Worm (Caenorhabditis elegans) whole organism, mixed stage, embryonic: ENCODE measurements around the gene gst-20.

Experiments used
- M03D4.4 ChIP-seq: sonication (generic microtip); optimal IDR thresholded peaks from 2 replicates; lab custom pipeline; 2017; ENCODE audit warnings: mild to moderate bottlenecking, missing genetic modification characterization, missing compliant biosample characterization
- bed-3 ChIP-seq: fragments of 200-800 bp; sonication (Bioruptor generic); optimal IDR thresholded peaks from 3 replicates; lab custom pipeline; 2018; ENCODE audit warnings: mild to moderate bottlenecking, missing genetic modification characterization, moderate library complexity, missing compliant biosample characterization
- blmp-1 ChIP-seq: fragments of 150-350 bp; optimal IDR thresholded peaks from 2 replicates; lab custom pipeline; 2014; ENCODE audit warnings: missing biosample characterization, missing genetic modification characterization
- ceh-39 ChIP-seq: fragments of 150-350 bp; optimal IDR thresholded peaks from 2 replicates; lab custom pipeline; 2014; ENCODE audit warnings: missing biosample characterization, missing genetic modification characterization
- ceh-83 ChIP-seq: fragments of 200-800 bp; sonication (Bioruptor generic); optimal IDR thresholded peaks from 2 replicates; lab custom pipeline; 2018; ENCODE audit warnings: mild to moderate bottlenecking, missing genetic modification characterization, missing compliant biosample characterization
- ces-1 ChIP-seq: fragments of 150-350 bp; optimal IDR thresholded peaks from 2 replicates; lab custom pipeline; 2014; ENCODE audit warnings: missing biosample characterization, missing genetic modification reagents, missing genetic modification characterization
- cnd-1 ChIP-seq: fragments of 200-800 bp; sonication (Bioruptor generic); optimal IDR thresholded peaks from 2 replicates; lab custom pipeline; 2018; ENCODE audit warnings: mild to moderate bottlenecking, missing genetic modification characterization, missing compliant biosample characterization
- drap-1 ChIP-seq: fragments of 200-800 bp; sonication (Bioruptor generic); optimal IDR thresholded peaks from 3 replicates; lab custom pipeline; 2018; ENCODE audit warnings: mild to moderate bottlenecking, missing genetic modification characterization, missing compliant biosample characterization
- elt-3 ChIP-seq: fragments of 150-350 bp; optimal IDR thresholded peaks from 2 replicates; lab custom pipeline; 2014; ENCODE audit warnings: missing biosample characterization, missing genetic modification characterization
- flh-1 ChIP-seq: fragments of 200-800 bp; sonication (Bioruptor generic); optimal IDR thresholded peaks from 2 replicates; lab custom pipeline; 2018; ENCODE audit warnings: mild to moderate bottlenecking, missing genetic modification characterization, moderate library complexity, missing compliant biosample characterization
- ham-2 ChIP-seq: fragments of 200-800 bp; sonication (Bioruptor generic); optimal IDR thresholded peaks from 2 replicates; lab custom pipeline; 2018; ENCODE audit warnings: mild to moderate bottlenecking, missing genetic modification characterization, missing compliant biosample characterization
- hlh-1 ChIP-seq: fragments of 150-350 bp; optimal IDR thresholded peaks from 2 replicates; lab custom pipeline; 2014; ENCODE audit warnings: missing biosample characterization, missing genetic modification reagents, missing genetic modification characterization
- lin-13 ChIP-seq: fragments of 150-350 bp; optimal IDR thresholded peaks from 2 replicates; lab custom pipeline; 2014; ENCODE audit warnings: missing biosample characterization, missing genetic modification characterization
- lin-32 ChIP-seq: fragments of 200-800 bp; sonication (Bioruptor generic); optimal IDR thresholded peaks from 2 replicates; lab custom pipeline; 2018; ENCODE audit warnings: mild to moderate bottlenecking, missing genetic modification characterization, missing compliant biosample characterization
- lsy-2 ChIP-seq: fragments of 150-350 bp; optimal IDR thresholded peaks from 2 replicates; lab custom pipeline; 2014; ENCODE audit warnings: missing biosample characterization, missing genetic modification characterization
- mab-5 ChIP-seq: fragments of 150-350 bp; optimal IDR thresholded peaks from 2 replicates; lab custom pipeline; 2014; ENCODE audit warnings: missing biosample characterization, missing genetic modification characterization
- mep-1 ChIP-seq: fragments of 150-350 bp; optimal IDR thresholded peaks from 2 replicates; lab custom pipeline; 2017; ENCODE audit warnings: missing biosample characterization, missing genetic modification reagents, missing genetic modification characterization, inconsistent platforms
- mls-2 ChIP-seq: sonication (generic microtip); optimal IDR thresholded peaks from 2 replicates; lab custom pipeline; 2016; ENCODE audit warnings: mild to moderate bottlenecking, missing genetic modification characterization, moderate library complexity, missing compliant biosample characterization
- nhr-12 ChIP-seq: fragments of 150-350 bp; optimal IDR thresholded peaks from 2 replicates; lab custom pipeline; 2014; ENCODE audit warnings: missing biosample characterization, missing genetic modification characterization
- nhr-2 ChIP-seq: fragments of 150-350 bp; optimal IDR thresholded peaks from 2 replicates; lab custom pipeline; 2014; ENCODE audit warnings: missing biosample characterization, missing genetic modification characterization
- nhr-237 ChIP-seq: fragments of 150-350 bp; optimal IDR thresholded peaks from 2 replicates; lab custom pipeline; 2014; ENCODE audit warnings: missing biosample characterization, missing genetic modification characterization
- nhr-28 ChIP-seq: fragments of 150-350 bp; optimal IDR thresholded peaks from 2 replicates; lab custom pipeline; 2014; ENCODE audit warnings: missing biosample characterization, missing genetic modification characterization
- pha-4 ChIP-seq: fragments of 150-350 bp; optimal IDR thresholded peaks from 2 replicates; lab custom pipeline; 2018; ENCODE audit warnings: missing biosample characterization, missing genetic modification reagents, missing genetic modification characterization
- sem-2 ChIP-seq: fragments of 200-800 bp; sonication (Bioruptor generic); optimal IDR thresholded peaks from 2 replicates; lab custom pipeline; 2018; ENCODE audit warnings: mild to moderate bottlenecking, missing genetic modification characterization, missing compliant biosample characterization
- sptf-1 ChIP-seq: sonication (generic microtip); optimal IDR thresholded peaks from 2 replicates; lab custom pipeline; 2017; ENCODE audit warnings: mild to moderate bottlenecking, missing genetic modification characterization, moderate library complexity, missing compliant biosample characterization
- tbx-8 ChIP-seq: fragments of 200-800 bp; sonication (Bioruptor generic); optimal IDR thresholded peaks from 2 replicates; lab custom pipeline; 2018; ENCODE audit warnings: mild to moderate bottlenecking, missing genetic modification characterization, moderate library complexity, missing compliant biosample characterization
- unc-120 ChIP-seq: sonication (generic microtip); optimal IDR thresholded peaks from 2 replicates; lab custom pipeline; 2017; ENCODE audit warnings: missing genetic modification characterization, missing compliant biosample characterization; ENCODE audit not compliant: poor library complexity, severe bottlenecking
- unc-39 ChIP-seq: fragments of 150-350 bp; optimal IDR thresholded peaks from 2 replicates; lab custom pipeline; 2014; ENCODE audit warnings: missing biosample characterization, missing genetic modification characterization
- unc-62 ChIP-seq: fragments of 150-350 bp; optimal IDR thresholded peaks from 2 replicates; lab custom pipeline; 2014; ENCODE audit warnings: missing biosample characterization, missing genetic modification reagents, missing genetic modification characterization
- zip-8 ChIP-seq: fragments of 150-350 bp; optimal IDR thresholded peaks from 2 replicates; lab custom pipeline; 2014; ENCODE audit warnings: missing biosample characterization, missing genetic modification characterization
- ztf-11 ChIP-seq: fragments of 150-350 bp; optimal IDR thresholded peaks from 2 replicates; lab custom pipeline; 2014; ENCODE audit warnings: missing biosample characterization, missing genetic modification characterization

gst-20 gene

DNA sequence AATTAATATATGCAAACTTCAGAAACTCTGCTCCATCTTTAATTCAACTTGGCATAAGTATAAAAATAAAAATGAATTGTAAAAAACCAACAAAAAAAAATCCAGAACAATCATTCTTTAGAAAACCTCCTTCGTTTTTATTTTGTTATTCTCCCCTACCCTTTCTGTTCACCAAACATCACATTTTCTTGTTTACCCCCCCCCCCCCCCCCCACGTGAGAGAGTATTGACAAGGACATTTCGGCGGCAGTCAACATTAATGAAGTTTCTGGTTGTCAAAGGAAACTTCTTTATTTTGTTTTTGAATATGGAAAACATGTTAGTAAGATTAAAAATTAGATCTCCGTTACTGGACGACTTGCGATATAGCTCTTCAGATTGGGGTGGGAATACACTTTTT lies 4.9 kb upstream of the gst-20 start:
- TF ChIP-seq blmp-1 (tag; lab: Kevin White, UChicago) (no peak), mep-1 (tag; lab: Kevin White, UChicago) (no peak), nhr-12 (tag; lab: Kevin White, UChicago) (no peak), flh-1 (no peak), pha-4 (tag; lab: Kevin White, UChicago) (no peak), cnd-1 (tag; lab: Kevin White, UChicago) (no peak), M03D4.4 (tag; lab: Kevin White, UChicago) (no peak), nhr-28 (tag; lab: Kevin White, UChicago) (no peak), bed-3 (no peak)

DNA sequence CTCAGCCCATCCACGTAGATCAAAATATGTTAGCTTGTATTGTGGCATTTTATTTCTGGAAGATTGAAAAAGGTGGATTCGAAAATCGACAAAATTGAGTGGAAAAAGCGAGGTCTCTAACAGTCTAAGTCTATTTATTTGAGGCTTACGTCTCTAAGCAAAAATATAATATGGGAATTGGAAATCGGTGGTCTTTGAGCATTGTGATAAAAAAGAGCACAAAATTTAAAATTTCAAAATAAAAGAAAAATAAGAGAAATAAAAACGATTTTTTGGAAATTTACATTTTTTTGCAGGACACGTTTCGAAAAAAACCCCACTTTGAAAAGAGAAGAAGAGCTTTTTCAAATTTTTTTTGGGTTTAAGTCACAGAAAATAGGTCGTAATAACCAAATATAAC lies 3.5 kb upstream of the gst-20 start, which contains the start of gene gst-15:
TSS of gene gst-15 (minus strand) at position 101 of the 400 bp plus-strand sequence.
- TF ChIP-seq ceh-39, result no peak
- TF ChIP-seq mab-5, result no peak
- TF ChIP-seq zip-8, result no peak
- TF ChIP-seq mep-1 (tag; lab: Kevin White, UChicago), result no peak
- TF ChIP-seq mls-2, result no peak
- no peak for TF ChIP-seq elt-3
- TF ChIP-seq ces-1 (GFP tag; lab: Kevin White, UChicago), result no peak
- TF ChIP-seq lin-13 (tag; lab: Kevin White, UChicago), result no peak
- TF ChIP-seq drap-1 (GFP tag; lab: Kevin White, UChicago), result no peak
- TF ChIP-seq pha-4 (tag; lab: Kevin White, UChicago), result no peak
- no peak for TF ChIP-seq cnd-1 (tag; lab: Kevin White, UChicago)
- TF ChIP-seq nhr-12 (tag; lab: Kevin White, UChicago), result no peak
- no peak for TF ChIP-seq nhr-28 (tag; lab: Kevin White, UChicago)

DNA sequence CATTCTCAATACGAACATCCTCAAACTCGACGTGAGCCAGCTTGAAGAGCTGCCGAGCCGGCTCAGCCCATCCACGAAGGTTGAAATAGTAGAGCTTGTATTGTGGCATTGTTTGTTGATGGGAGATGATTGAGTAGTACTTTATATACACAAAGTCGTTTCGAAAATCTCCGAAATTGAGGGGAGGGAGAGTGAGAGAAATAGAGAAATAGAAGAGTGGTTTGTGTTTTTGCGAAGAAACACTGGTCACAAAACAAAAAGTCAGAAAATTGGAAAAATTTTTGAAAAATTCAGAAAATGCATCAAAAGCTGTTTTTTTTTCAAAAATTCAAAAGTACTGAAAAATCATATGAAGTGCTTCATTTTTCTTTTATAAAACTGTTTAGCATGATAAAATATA lies 1.6 kb upstream of the gst-20 start, which contains the start of gene gst-24:
TSS of gene gst-24 (minus strand) at position 181 of the 400 bp plus-strand sequence.
- TF ChIP-seq flh-1 (no peak), sptf-1 (tag; lab: Kevin White, UChicago) (no peak), cnd-1 (tag; lab: Kevin White, UChicago) (no peak), lin-13 (tag; lab: Kevin White, UChicago) (no peak), ces-1 (GFP tag; lab: Kevin White, UChicago) (no peak), M03D4.4 (tag; lab: Kevin White, UChicago) (no peak), ztf-11 (tag; lab: Kevin White, UChicago) (no peak), unc-62 (GFP tag; lab: Kevin White, UChicago) (no peak), lin-32 (GFP tag; lab: Kevin White, UChicago) (no peak), hlh-1 (tag; lab: Kevin White, UChicago) (no peak), sem-2 (no peak), nhr-2 (no peak), nhr-237 (tag; lab: Kevin White, UChicago) (no peak)

DNA sequence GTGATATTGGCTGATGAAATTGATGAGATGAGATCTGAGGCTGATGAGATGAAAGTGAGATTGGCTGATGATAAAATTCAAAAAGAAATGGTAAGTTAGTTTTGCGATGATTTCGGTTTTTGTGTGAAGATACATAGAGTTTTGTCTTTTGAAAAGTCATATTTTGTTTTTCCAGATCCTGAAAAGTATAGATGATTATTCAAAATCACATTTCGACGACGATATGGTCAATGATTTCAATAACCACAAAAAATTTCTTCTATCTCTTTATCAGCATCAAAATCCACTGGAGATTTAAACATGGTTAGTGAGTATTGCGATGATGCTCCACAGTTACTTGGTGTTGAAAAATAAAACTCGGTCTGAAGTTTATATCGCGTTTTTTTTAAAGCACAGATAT lies 8.7 kb downstream of the gst-20 start, which contains the start of gene csp-1:
TSS of gene csp-1 (plus strand) at position 301 of the 400 bp plus-strand sequence.
- TF ChIP-seq bed-3, result no peak
- TF ChIP-seq lin-32 (GFP tag; lab: Kevin White, UChicago), result no peak
- TF ChIP-seq M03D4.4 (tag; lab: Kevin White, UChicago), result no peak
- no peak for TF ChIP-seq zip-8
- TF ChIP-seq tbx-8, result no peak
- TF ChIP-seq ztf-11 (tag; lab: Kevin White, UChicago), result no peak
- TF ChIP-seq elt-3, result no peak
- TF ChIP-seq unc-120 (tag; lab: Kevin White, UChicago), result no peak
- TF ChIP-seq, all 35 proteins: peak for 0

DNA sequence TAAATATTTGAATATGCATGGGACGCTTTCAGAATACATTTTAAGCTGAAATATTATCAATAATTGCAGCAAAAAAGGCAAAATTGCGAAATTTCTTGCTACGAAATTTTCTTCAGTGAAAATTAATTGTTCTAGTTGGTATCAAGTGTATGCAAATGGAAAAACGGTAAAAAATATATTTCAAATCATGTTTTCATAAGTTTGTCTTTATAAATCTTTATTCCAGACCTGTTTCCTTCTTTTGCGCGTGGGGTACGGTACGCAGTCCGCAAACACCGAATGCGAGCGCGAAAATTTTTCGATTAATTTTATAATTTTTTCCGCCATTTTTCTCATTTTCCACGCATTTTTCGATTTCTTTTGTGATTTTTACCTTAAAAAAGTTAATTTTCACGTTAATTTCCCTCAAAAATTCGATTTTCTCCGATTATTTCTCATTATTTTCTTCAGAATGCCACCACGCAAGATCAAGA lies 13.1 kb downstream of the gst-20 start, which contains the start of the genes fbxc-23 and csc-1:
TSS of gene fbxc-23 (minus strand) at position 51 of the 473 bp plus-strand sequence.
TSS of gene csc-1 (plus strand) at position 451 of the 473 bp plus-strand sequence.
- no peak for TF ChIP-seq ham-2 (GFP tag; lab: Kevin White, UChicago)
- TF ChIP-seq tbx-8, result no peak
- TF ChIP-seq lin-13 (tag; lab: Kevin White, UChicago), result peak; percentile 25
- no peak for TF ChIP-seq cnd-1 (tag; lab: Kevin White, UChicago)
- no peak for TF ChIP-seq blmp-1 (tag; lab: Kevin White, UChicago)
- TF ChIP-seq sem-2, result no peak
- TF ChIP-seq nhr-237 (tag; lab: Kevin White, UChicago), result peak; percentile 11
- TF ChIP-seq mep-1 (tag; lab: Kevin White, UChicago), result peak; percentile 40
- TF ChIP-seq unc-62 (GFP tag; lab: Kevin White, UChicago), result no peak
- no peak for TF ChIP-seq ceh-39
- TF ChIP-seq bed-3, result no peak
- TF ChIP-seq unc-39, result no peak
- TF ChIP-seq lsy-2 (tag; lab: Kevin White, UChicago), result peak; percentile 96
- TF ChIP-seq mls-2, result no peak
- no peak for TF ChIP-seq ceh-83 (GFP tag; lab: Kevin White, UChicago)
- TF ChIP-seq unc-120 (tag; lab: Kevin White, UChicago), result no peak
- TF ChIP-seq ces-1 (GFP tag; lab: Kevin White, UChicago), result peak; percentile 71
